Worm (Caenorhabditis elegans) whole organism, midembryonic: ENCODE measurements around the gene popl-5.

Experiments
- flt-1 ChIP-seq: fragments of 200-800 bp; sonication (Bioruptor generic); IDR thresholded peaks from 2 replicates; pipeline ENCODE4 v1.3.6; 2022; ENCODE audit warnings: missing genetic modification characterization, missing compliant biosample characterization
- ztf-23 ChIP-seq: fragments of 200-800 bp; sonication (Bioruptor generic); IDR thresholded peaks from 2 replicates; pipeline ENCODE4 v1.3.6; 2022; ENCODE audit warnings: missing genetic modification reagents, missing genetic modification characterization, missing compliant biosample characterization

DNA sequence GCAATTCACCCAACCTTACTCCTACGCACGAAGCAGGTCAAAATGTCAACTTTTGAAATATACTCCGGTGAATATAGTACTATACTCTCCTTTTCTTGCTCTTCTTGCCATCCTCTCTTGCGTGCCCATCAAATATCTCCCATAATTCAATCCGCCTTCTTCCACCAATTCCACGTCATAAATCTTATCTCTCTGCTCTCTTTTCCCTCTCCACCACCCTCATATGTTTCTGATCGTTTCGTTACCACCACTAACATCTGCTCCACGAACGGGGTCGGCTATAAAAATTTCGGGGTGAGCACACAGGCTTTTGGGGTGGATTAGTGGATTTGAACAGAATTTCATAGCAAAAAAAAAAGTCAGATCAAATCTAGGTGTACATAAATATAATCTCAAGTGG is 33.2 kb downstream of the popl-5 start:
- no peak for TF ChIP-seq flt-1 (GFP tag; lab: Robert Waterston, UW)
- no peak for TF ChIP-seq ztf-23 (GFP tag; lab: Robert Waterston, UW)
